Worm (Caenorhabditis elegans): Measurements from ENCODE around the gene ZK742.7.
A peak's percentile ranks its signal among the peaks of the same experiment; 100 is the strongest.

ZK742.7 gene

DNA sequence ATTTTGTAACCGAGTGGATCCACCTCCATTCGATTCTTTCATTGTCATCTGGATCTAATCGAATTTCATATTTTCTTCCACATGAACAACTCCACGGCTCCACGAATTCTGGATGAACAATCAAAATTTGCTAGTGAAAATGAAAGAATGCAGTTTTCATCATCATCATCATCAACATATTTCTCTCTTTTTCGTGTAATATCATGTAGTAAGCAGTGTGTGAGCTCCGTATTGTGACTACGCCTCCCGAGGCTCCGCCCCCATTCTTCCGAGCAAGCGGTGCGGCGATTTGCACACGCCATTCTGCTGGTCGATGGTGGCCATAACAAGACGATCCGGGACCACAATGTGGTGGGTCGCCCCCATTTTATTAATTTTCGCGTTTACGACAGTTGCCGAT lies at the start of gene ZK742.7:
ZK742.7 (plus strand) TSS at position 301 of the 400 bp plus-strand sequence.
- TF ChIP-seq gei-17 (GFP tag; optimal IDR thresholded peaks at IDR 0.05) (no peak), Y56A3A.18 (GFP tag; IDR thresholded peaks at IDR 0.05) (no peak), madf-3 (GFP tag; IDR thresholded peaks at IDR 0.05) (no peak), ceh-100 (GFP tag; IDR thresholded peaks at IDR 0.05) (no peak), him-1 (tag; optimal IDR thresholded peaks at IDR 0.05) (no peak), B0336.3 (GFP tag; IDR thresholded peaks at IDR 0.05) (no peak), athp-1 (tag; optimal IDR thresholded peaks at IDR 0.05) (no peak), ceh-91 (GFP tag; IDR thresholded peaks at IDR 0.05) (no peak), attf-3 (GFP tag; conservative IDR thresholded peaks at IDR 0.05) (no peak), egl-44 (GFP tag; IDR thresholded peaks at IDR 0.05) (no peak), F37B4.10 (GFP tag; IDR thresholded peaks at IDR 0.05) (no peak), F39B2.1 (GFP tag; IDR thresholded peaks at IDR 0.05) (no peak), ama-1 (optimal IDR thresholded peaks at IDR 0.05) (no peak), ama-1 (GFP tag; optimal IDR thresholded peaks at IDR 0.05) (no peak), lir-1 (GFP tag; conservative IDR thresholded peaks at IDR 0.05) (no peak), lsy-27 (tag; optimal IDR thresholded peaks at IDR 0.05; ENCODE audit: borderline replicate concordance, insufficient read depth) (no peak), mes-4 (tag; optimal IDR thresholded peaks at IDR 0.05) (no peak), F52B5.7 (tag; optimal IDR thresholded peaks at IDR 0.05) (no peak)

DNA sequence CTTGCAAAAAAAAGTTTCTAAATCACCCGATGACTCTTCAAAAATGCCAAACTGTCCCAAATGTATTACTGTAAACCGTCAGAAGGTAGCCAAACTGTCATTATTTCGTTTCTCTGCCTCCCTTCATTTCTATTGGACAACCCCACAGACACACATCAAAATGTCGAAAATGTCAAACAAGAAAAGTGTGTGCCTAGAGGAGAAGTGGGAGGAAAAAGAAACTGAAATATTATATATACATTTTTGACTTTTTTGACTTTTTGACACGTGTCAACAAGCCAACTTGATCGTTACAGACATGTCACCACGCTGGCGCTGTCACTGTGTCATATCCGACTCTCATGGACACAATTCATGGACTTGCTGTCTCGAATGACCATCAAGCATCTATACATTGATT lies 48.5 kb upstream of the ZK742.7 start:
- TF ChIP-seq Y67H2A.10 (GFP tag; conservative IDR thresholded peaks at IDR 0.05) = no peak
- no peak for TF ChIP-seq lin-40 (tag; optimal IDR thresholded peaks at IDR 0.05)
- TF ChIP-seq ceh-100 (GFP tag; IDR thresholded peaks at IDR 0.05) = no peak
- TF ChIP-seq let-607 (tag; optimal IDR thresholded peaks at IDR 0.05) = peak; percentile 85 to 92
- TF ChIP-seq ama-1 (optimal IDR thresholded peaks at IDR 0.05) = no peak
- TF ChIP-seq ama-1 (GFP tag; optimal IDR thresholded peaks at IDR 0.05) = no peak
- TF ChIP-seq fkh-3 (tag; optimal IDR thresholded peaks at IDR 0.05) = no peak
- TF ChIP-seq nhr-80 (tag; optimal IDR thresholded peaks at IDR 0.05) = peak; percentile 62

DNA sequence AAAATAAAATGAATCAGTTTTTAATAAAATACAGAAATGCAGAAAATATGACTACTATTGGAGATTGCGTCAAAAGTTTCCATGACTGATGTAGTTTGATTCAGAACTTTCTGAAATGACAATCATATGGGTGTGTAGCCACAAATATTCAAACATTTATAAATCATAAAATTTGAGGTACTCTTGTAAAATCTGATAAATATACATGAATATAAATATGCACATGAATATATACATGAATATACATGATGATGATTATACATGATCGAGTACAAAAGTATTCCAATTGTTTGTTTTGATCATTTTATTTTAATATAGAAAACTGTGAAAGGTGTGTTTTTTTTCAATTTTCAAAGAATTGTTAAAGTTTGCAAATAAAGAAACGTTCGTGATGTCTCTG lies 43.6 kb upstream of the ZK742.7 start, which contains the start of gene T05B11.4:
T05B11.4 (minus strand) TSS at position 101 of the 400 bp plus-strand sequence.
- no peak for TF ChIP-seq snpc-1.3 (tag; optimal IDR thresholded peaks at IDR 0.05; ENCODE audit: insufficient read depth)
- no peak for TF ChIP-seq ceh-40 (GFP tag; IDR thresholded peaks at IDR 0.05)
- TF ChIP-seq nfyb-1 (GFP tag; IDR thresholded peaks at IDR 0.05) = no peak
- TF ChIP-seq efl-1 (GFP tag; optimal IDR thresholded peaks at IDR 0.05) = no peak
- no peak for TF ChIP-seq ceh-58 (GFP tag; IDR thresholded peaks at IDR 0.05)
- TF ChIP-seq dox-1 (GFP tag; IDR thresholded peaks at IDR 0.05) = no peak
- no peak for TF ChIP-seq ztf-3 (GFP tag; optimal IDR thresholded peaks at IDR 0.05)
- no peak for TF ChIP-seq pbrm-1 (GFP tag; IDR thresholded peaks at IDR 0.05)
- no peak for TF ChIP-seq madf-10 (tag; optimal IDR thresholded peaks at IDR 0.05)
- TF ChIP-seq egl-18 (GFP tag; IDR thresholded peaks at IDR 0.05) = no peak
- TF ChIP-seq tlf-1 (GFP tag; optimal IDR thresholded peaks at IDR 0.05) = no peak
- no peak for TF ChIP-seq nfya-1 (tag; optimal IDR thresholded peaks at IDR 0.05; ENCODE audit: borderline replicate concordance, insufficient read depth)
- TF ChIP-seq zim-3 (tag; optimal IDR thresholded peaks at IDR 0.05) = no peak
- TF ChIP-seq madf-3 (GFP tag; IDR thresholded peaks at IDR 0.05) = no peak
- no peak for TF ChIP-seq ceh-100 (GFP tag; IDR thresholded peaks at IDR 0.05)

DNA sequence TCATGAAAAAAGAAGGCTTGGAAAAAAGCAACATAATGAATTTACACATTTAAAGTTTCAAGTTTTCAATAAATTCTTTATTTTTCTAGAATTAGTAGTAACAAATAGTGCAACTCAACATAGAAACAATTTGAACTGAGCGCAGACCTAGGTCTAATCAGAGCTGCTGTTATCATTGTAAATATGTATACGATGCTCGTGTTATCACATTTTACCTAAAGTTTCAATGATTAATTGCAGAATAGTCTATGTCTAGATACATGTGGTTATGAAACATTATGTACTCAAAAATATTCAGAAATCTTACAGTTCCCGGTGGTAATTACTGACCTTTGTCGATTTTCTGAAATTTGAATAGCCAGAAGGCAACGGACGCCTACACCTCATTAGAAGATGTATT lies 42.2 kb upstream of the ZK742.7 start:
- TF ChIP-seq unc-130 (GFP tag; optimal IDR thresholded peaks at IDR 0.05) (no peak), tlf-1 (GFP tag; optimal IDR thresholded peaks at IDR 0.05) (no peak), F33H1.4 (GFP tag; IDR thresholded peaks at IDR 0.05) (no peak), dpl-1 (GFP tag; optimal IDR thresholded peaks at IDR 0.05) (no peak), hsf-1 (GFP tag; IDR thresholded peaks at IDR 0.05) (no peak), B0336.3 (GFP tag; IDR thresholded peaks at IDR 0.05) (no peak), cebp-1 (GFP tag; IDR thresholded peaks at IDR 0.05) (no peak), cebp-1 (tag; optimal IDR thresholded peaks at IDR 0.05) (no peak), efl-1 (GFP tag; optimal IDR thresholded peaks at IDR 0.05) (no peak), akir-1 (GFP tag; optimal IDR thresholded peaks at IDR 0.05) (no peak), F55B11.4 (tag; optimal IDR thresholded peaks at IDR 0.05; ENCODE audit: borderline replicate concordance, insufficient read depth) (no peak), attf-5 (GFP tag; optimal IDR thresholded peaks at IDR 0.05) (no peak)
